Worm (Caenorhabditis elegans): ENCODE results near the gene T28A8.2.

T28A8.2 gene

ce11 chrIII:13462138-13462634, 33.3 kb downstream of the T28A8.2 start, which contains the start of the genes abcf-2 and T27E9.2:
TSS of gene abcf-2 (minus strand) at chrIII:13462238.
TSS of gene T27E9.2 (minus strand) at chrIII:13462584.
- TF ChIP-seq lin-13 (GFP tag; optimal IDR thresholded peaks at IDR 0.05) (no peak), gmeb-1 (tag; optimal IDR thresholded peaks at IDR 0.05) (no peak), F13H6.1 (tag; optimal IDR thresholded peaks at IDR 0.05) (no peak), nhr-11 (tag; optimal IDR thresholded peaks at IDR 0.05) (no peak), dmd-4 (tag; optimal IDR thresholded peaks at IDR 0.05) (no peak), unc-55 (GFP tag; optimal IDR thresholded peaks at IDR 0.05) (no peak), nhr-12 (tag; optimal IDR thresholded peaks at IDR 0.05) (no peak), alr-1 (tag; optimal IDR thresholded peaks at IDR 0.05) (no peak), lsy-2 (tag; optimal IDR thresholded peaks at IDR 0.05) (no peak), fos-1 (tag; optimal IDR thresholded peaks at IDR 0.05) (no peak), lin-11 (tag; optimal IDR thresholded peaks at IDR 0.05) (no peak), blmp-1 (tag; optimal IDR thresholded peaks at IDR 0.05; ENCODE audit: insufficient read depth) (no peak), nhr-6 (tag; optimal IDR thresholded peaks at IDR 0.05) (no peak), skn-1 (tag; optimal IDR thresholded peaks at IDR 0.05) (no peak), mab-5 (tag; optimal IDR thresholded peaks at IDR 0.05) (no peak)

- TF ChIP-seq nhr-6 (tag; optimal IDR thresholded peaks at IDR 0.05) (no peak), sma-3 (GFP tag; optimal IDR thresholded peaks at IDR 0.05) (no peak), egl-27 (tag; optimal IDR thresholded peaks at IDR 0.05) (no peak), snpc-4 (tag; optimal IDR thresholded peaks at IDR 0.05) (no peak), ceh-16 (tag; optimal IDR thresholded peaks at IDR 0.05) (no peak), blmp-1 (tag; optimal IDR thresholded peaks at IDR 0.05; ENCODE audit: insufficient read depth) (no peak), nhr-237 (tag; optimal IDR thresholded peaks at IDR 0.05) (no peak), R02D3.7 (tag; optimal IDR thresholded peaks at IDR 0.05) (no peak), nhr-23 (tag; optimal IDR thresholded peaks at IDR 0.05) (no peak)
Measured at ce11 chrIII:13461535-13461934, 33.9 kb downstream of the T28A8.2 start.

- TF ChIP-seq ama-1 (optimal IDR thresholded peaks at IDR 0.05) (no peak), ceh-82 (tag; optimal IDR thresholded peaks at IDR 0.05) (no peak), unc-62 (GFP tag; optimal IDR thresholded peaks at IDR 0.05) (no peak)
Measured at ce11 chrIII:13458978-13459596, 36.4 kb downstream of the T28A8.2 start, which contains the start of gene tag-164. TSS of gene tag-164 (plus strand) at chrIII:13459546.

ce11 chrIII:13457305-13457704, 38.2 kb downstream of the T28A8.2 start:
- TF ChIP-seq peb-1 (tag; optimal IDR thresholded peaks at IDR 0.05) = no peak
- TF ChIP-seq ama-1 (optimal IDR thresholded peaks at IDR 0.05) = peak; percentile 1

- peak; percentile 1 for TF ChIP-seq zag-1 (tag; optimal IDR thresholded peaks at IDR 0.05)
- peak in 1 of 2 experiments; percentile 64 for TF ChIP-seq lsy-2 (tag; optimal IDR thresholded peaks at IDR 0.05)
- peak; percentile 73 for TF ChIP-seq C34F6.9 (tag; optimal IDR thresholded peaks at IDR 0.05)
- TF ChIP-seq sma-9 (GFP tag; optimal IDR thresholded peaks at IDR 0.05) = peak; percentile 12
- TF ChIP-seq sma-9 (tag; optimal IDR thresholded peaks at IDR 0.05) = no peak
- TF ChIP-seq lin-39 (tag; optimal IDR thresholded peaks at IDR 0.05) = no peak
- TF ChIP-seq crh-2 (tag; optimal IDR thresholded peaks at IDR 0.05) = peak; percentile 66
- peak; percentile 92 for TF ChIP-seq unc-55 (GFP tag; optimal IDR thresholded peaks at IDR 0.05)
- peak; percentile 53 for TF ChIP-seq lin-13 (GFP tag; optimal IDR thresholded peaks at IDR 0.05)
- peak; percentile 73 for TF ChIP-seq nhr-129 (tag; optimal IDR thresholded peaks at IDR 0.05)
- TF ChIP-seq nhr-23 (tag; optimal IDR thresholded peaks at IDR 0.05) = no peak
Measured at ce11 chrIII:13455816-13456215, 39.7 kb downstream of the T28A8.2 start.

- TF ChIP-seq unc-39 (tag; optimal IDR thresholded peaks at IDR 0.05) (no peak), nhr-6 (tag; optimal IDR thresholded peaks at IDR 0.05) (no peak), alr-1 (tag; optimal IDR thresholded peaks at IDR 0.05) (no peak), ztf-1 (GFP tag; conservative IDR thresholded peaks at IDR 0.05) (no peak), aly-2 (tag; optimal IDR thresholded peaks at IDR 0.05) (no peak), egl-27 (tag; optimal IDR thresholded peaks at IDR 0.05) (no peak), C34F6.9 (tag; optimal IDR thresholded peaks at IDR 0.05) (no peak), fos-1 (tag; optimal IDR thresholded peaks at IDR 0.05) (no peak)
Measured at ce11 chrIII:13455207-13455606, 40.3 kb downstream of the T28A8.2 start, which contains the start of gene cua-1. TSS of gene cua-1 (minus strand) at chrIII:13455307.

Measured in whole organism, L2 larva.